Worm (Caenorhabditis elegans) whole organism, L4/young adult: ENCODE data around the gene Y49E10.10.

Source experiments
- W03F9.2 ChIP-seq: fragments of 150-350 bp; optimal IDR thresholded peaks from 2 replicates; lab custom pipeline; 2014; ENCODE audit warnings: missing biosample characterization, missing genetic modification characterization
- dao-5 ChIP-seq: sonication (generic microtip); optimal IDR thresholded peaks from 2 replicates; lab custom pipeline; 2016; ENCODE audit warnings: missing genotype, missing genetic modification characterization, moderate library complexity, missing compliant biosample characterization
- him-1 ChIP-seq: sonication (generic microtip); optimal IDR thresholded peaks from 2 replicates; lab custom pipeline; 2016; ENCODE audit warnings: missing genotype, missing genetic modification reagents, missing genetic modification characterization, missing compliant biosample characterization

DNA sequence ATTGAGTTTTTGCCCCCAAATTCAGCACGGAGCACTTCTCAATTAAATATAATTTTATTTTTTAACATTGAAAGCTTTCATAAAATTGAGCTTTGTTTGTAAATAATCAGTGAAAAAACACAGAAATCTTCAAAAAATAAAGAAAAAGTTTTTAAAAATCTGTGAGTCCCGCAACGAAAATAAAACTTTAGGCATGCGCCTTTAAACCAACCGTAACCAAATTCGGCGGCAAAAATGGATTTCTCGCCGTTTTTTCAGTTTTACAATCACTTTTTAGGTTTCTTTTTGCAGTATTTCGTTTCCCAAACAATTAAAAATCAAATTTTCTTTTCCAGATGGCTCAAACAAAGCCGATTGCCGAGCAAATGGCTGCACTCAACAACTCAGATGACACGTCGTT is 31.3 kb downstream of the Y49E10.10 start, which contains the start of gene pie-1:
- TF ChIP-seq W03F9.2 (tag; lab: Kevin White, UChicago) = no peak
- no peak for TF ChIP-seq him-1
- no peak for TF ChIP-seq dao-5 (tag; lab: Kevin White, UChicago)
